Fruit fly (Drosophila melanogaster): ENCODE data around the gene Det.

Gene Det

dm6 chr3R:17122796-17123504, 26.5 kb upstream of the Det start:
- no peak for TF ChIP-seq Xbp1 (GFP tag; optimal IDR thresholded peaks at IDR 0.05)
- peak; percentile 7 for TF ChIP-seq CG7839 (tag; optimal IDR thresholded peaks at IDR 0.05)
- TF ChIP-seq CrebB (tag; optimal IDR thresholded peaks at IDR 0.05) = no peak
- TF ChIP-seq CG18262 (tag; optimal IDR thresholded peaks at IDR 0.05) = no peak
- no peak for TF ChIP-seq CG17385 (GFP tag; optimal IDR thresholded peaks at IDR 0.05)
- TF ChIP-seq Myb (GFP tag; optimal IDR thresholded peaks at IDR 0.05) = no peak
- no peak for TF ChIP-seq caup (GFP tag; optimal IDR thresholded peaks at IDR 0.05; ENCODE audit: severe bottlenecking)
- no peak for TF ChIP-seq Dad (GFP tag; optimal IDR thresholded peaks at IDR 0.05)
- no peak for TF ChIP-seq Dp (GFP tag; optimal IDR thresholded peaks at IDR 0.05)
- TF ChIP-seq gem (tag; optimal IDR thresholded peaks at IDR 0.05) = peak; percentile 31
- no peak for TF ChIP-seq unpg (GFP tag; optimal IDR thresholded peaks at IDR 0.05)
- TF ChIP-seq CG2120 (GFP tag; optimal IDR thresholded peaks at IDR 0.05) = no peak
- no peak for TF ChIP-seq dan (GFP tag; IDR thresholded peaks at IDR 0.05)
- TF ChIP-seq sob (GFP tag; IDR thresholded peaks at IDR 0.05) = no peak
- no peak for TF ChIP-seq CG30020 (tag; optimal IDR thresholded peaks at IDR 0.05)
- no peak for TF ChIP-seq CG2129 (GFP tag; IDR thresholded peaks at IDR 0.05; ENCODE audit: partially characterized antibody)
- TF ChIP-seq Dip2 (GFP tag; IDR thresholded peaks at IDR 0.05) = no peak
- peak; percentile 5 for TF ChIP-seq sens (GFP tag)
- no peak for TF ChIP-seq Optix (GFP tag; IDR thresholded peaks at IDR 0.05)
- TF ChIP-seq CG12744 (GFP tag; optimal IDR thresholded peaks at IDR 0.05) = no peak
- peak; percentile 91 for TF ChIP-seq crol (GFP tag; IDR thresholded peaks at IDR 0.05)
- TF ChIP-seq CG13424 (tag; optimal IDR thresholded peaks at IDR 0.05) = no peak
- no peak for TF ChIP-seq so (GFP tag; IDR thresholded peaks at IDR 0.05)
- TF ChIP-seq E2f1 (GFP tag; IDR thresholded peaks at IDR 0.05) = no peak
- no peak for TF ChIP-seq Sry-δ (GFP tag; optimal IDR thresholded peaks at IDR 0.05)
- no peak for TF ChIP-seq CG2712 (tag; optimal IDR thresholded peaks at IDR 0.05)
- no peak for TF ChIP-seq HHEX (GFP tag; optimal IDR thresholded peaks at IDR 0.05)
- no peak for TF ChIP-seq ci (GFP tag; IDR thresholded peaks at IDR 0.05)
- TF ChIP-seq CG14441 (GFP tag; IDR thresholded peaks at IDR 0.05) = no peak
- no peak for TF ChIP-seq Dref (GFP tag; IDR thresholded peaks at IDR 0.05)
- TF ChIP-seq dysf (GFP tag; IDR thresholded peaks at IDR 0.05) = 0 out of 3 replicates have a peak, but pooled peaks have one; percentile 10
- no peak for TF ChIP-seq kni (GFP tag; optimal IDR thresholded peaks at IDR 0.05)
- peak; percentile 88; the same call in 3 of the 4 replicates for TF ChIP-seq chinmo (GFP tag; IDR thresholded peaks at IDR 0.05; ENCODE audit: partially characterized antibody)
- TF ChIP-seq Bgb (GFP tag; IDR thresholded peaks at IDR 0.05; ENCODE audit: partially characterized antibody) = no peak
- TF ChIP-seq Sox102F (GFP tag; optimal IDR thresholded peaks at IDR 0.05) = peak; percentile 18
- no peak for TF ChIP-seq Fer1 (GFP tag; optimal IDR thresholded peaks at IDR 0.05)
- no peak for TF ChIP-seq pzg (GFP tag; optimal IDR thresholded peaks at IDR 0.05)
- TF ChIP-seq CG9932 (GFP tag; IDR thresholded peaks at IDR 0.05) = no peak
- TF ChIP-seq Hr51 (GFP tag; optimal IDR thresholded peaks at IDR 0.05) = peak in 1 of 2 experiments; percentile 40
- no peak for TF ChIP-seq dati (GFP tag; IDR thresholded peaks at IDR 0.05)
- no peak for TF ChIP-seq CG31224 (GFP tag; IDR thresholded peaks at IDR 0.05)
- TF ChIP-seq odd (GFP tag; optimal IDR thresholded peaks at IDR 0.05) = no peak
- no peak for TF ChIP-seq CG8359 (GFP tag; optimal IDR thresholded peaks at IDR 0.05; ENCODE audit: borderline replicate concordance)
- peak; percentile 87 for TF ChIP-seq CG6175 (GFP tag; IDR thresholded peaks at IDR 0.05)
- no peak for TF ChIP-seq CG34224 (GFP tag; IDR thresholded peaks at IDR 0.05; ENCODE audit: partially characterized antibody)
- peak; percentile 27 for TF ChIP-seq dmrt99B (tag; optimal IDR thresholded peaks at IDR 0.05)
- no peak for TF ChIP-seq tin (GFP tag; optimal IDR thresholded peaks at IDR 0.05)
- 0 out of 2 replicates have a peak, but pooled peaks have one; percentile 37 for TF ChIP-seq CG31441 (GFP tag; IDR thresholded peaks at IDR 0.05)
- no peak for TF ChIP-seq ham (GFP tag; IDR thresholded peaks at IDR 0.05)
- no peak for TF ChIP-seq CG13123 (GFP tag; optimal IDR thresholded peaks at IDR 0.05)

Measured in whole organism, embryonic.